Worm (Caenorhabditis elegans) whole organism, late embryonic: ENCODE results near the gene pqn-96.

Experiments
- odd-2 ChIP-seq: sonication (generic microtip); optimal IDR thresholded peaks from 2 replicates; lab custom pipeline; 2017; ENCODE audit warnings: antibody characterized with exemption, mild to moderate bottlenecking, missing genetic modification characterization, missing compliant biosample characterization
- pax-1 ChIP-seq: fragments of 150-350 bp; optimal IDR thresholded peaks from 2 replicates; lab custom pipeline; 2014; ENCODE audit warnings: missing biosample characterization, missing genetic modification characterization

DNA sequence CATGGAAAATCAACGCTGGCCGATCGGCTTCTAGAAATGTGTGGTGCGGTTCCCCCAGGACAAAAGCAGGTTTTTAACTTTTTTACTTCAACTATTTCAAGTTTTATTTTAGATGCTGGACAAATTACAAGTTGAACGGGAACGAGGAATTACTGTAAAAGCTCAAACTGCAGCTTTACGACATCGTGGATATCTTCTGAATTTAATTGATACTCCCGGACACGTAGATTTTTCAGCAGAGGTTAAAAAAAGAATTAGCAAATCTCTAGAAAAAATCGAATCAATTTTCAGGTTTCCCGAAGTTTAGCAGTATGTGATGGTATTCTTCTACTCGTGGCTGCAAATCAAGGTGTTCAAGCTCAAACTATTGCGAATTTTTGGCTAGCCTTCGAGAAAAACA is 9.7 kb downstream of the pqn-96 start:
- TF ChIP-seq odd-2 (tag; lab: Kevin White, UChicago) (no peak), pax-1 (no peak)
